Worm (Caenorhabditis elegans) whole organism, late embryonic: ENCODE results near the gene ehbp-1.

Source experiments
- F13H6.1 ChIP-seq: sonication (generic microtip); optimal IDR thresholded peaks from 2 replicates; lab custom pipeline; 2016; ENCODE audit warnings: missing genetic modification characterization, missing compliant biosample characterization
- K02D7.2 ChIP-seq: sonication (generic microtip); optimal IDR thresholded peaks from 2 replicates; lab custom pipeline; 2017; ENCODE audit warnings: mild to moderate bottlenecking, missing genetic modification characterization, missing compliant biosample characterization
- K09A11.1 ChIP-seq: sonication (generic microtip); optimal IDR thresholded peaks from 2 replicates; lab custom pipeline; 2017; ENCODE audit warnings: antibody characterized with exemption, mild to moderate bottlenecking, missing genetic modification characterization, missing compliant biosample characterization; ENCODE audit not compliant: insufficient read depth
- Y22D7AL.16 ChIP-seq: sonication (generic microtip); optimal IDR thresholded peaks from 2 replicates; lab custom pipeline; 2016; ENCODE audit warnings: missing genetic modification characterization, missing compliant biosample characterization
- ahr-1 ChIP-seq: sonication (generic microtip); optimal IDR thresholded peaks from 2 replicates; lab custom pipeline; 2016; ENCODE audit warnings: missing genetic modification characterization, missing compliant biosample characterization
- ceh-14 ChIP-seq: sonication (generic microtip); optimal IDR thresholded peaks from 2 replicates; lab custom pipeline; 2016; ENCODE audit warnings: missing genotype, missing genetic modification characterization, missing compliant biosample characterization
- ceh-18 ChIP-seq: sonication (generic microtip); optimal IDR thresholded peaks from 2 replicates; lab custom pipeline; 2016; ENCODE audit warnings: missing genetic modification characterization, missing compliant biosample characterization
- ceh-19 ChIP-seq: fragments of 200-800 bp; sonication (Bioruptor generic); optimal IDR thresholded peaks from 2 replicates; lab custom pipeline; 2018; ENCODE audit warnings: mild to moderate bottlenecking, missing genetic modification characterization, missing compliant biosample characterization
- ceh-2 ChIP-seq: sonication (generic microtip); optimal IDR thresholded peaks from 2 replicates; lab custom pipeline; 2016; ENCODE audit warnings: missing genotype, missing genetic modification characterization, missing compliant biosample characterization
- ceh-30 ChIP-seq: fragments of 150-350 bp; optimal IDR thresholded peaks from 2 replicates; lab custom pipeline; 2014; ENCODE audit warnings: missing biosample characterization, missing genetic modification characterization
- ceh-31 ChIP-seq: sonication (generic microtip); optimal IDR thresholded peaks from 2 replicates; lab custom pipeline; 2016; ENCODE audit warnings: missing genetic modification characterization, missing compliant biosample characterization
- ceh-34 ChIP-seq: sonication (generic microtip); optimal IDR thresholded peaks from 2 replicates; lab custom pipeline; 2016; ENCODE audit warnings: mild to moderate bottlenecking, missing genetic modification characterization, missing compliant biosample characterization
- ceh-45 ChIP-seq: fragments of 200-800 bp; sonication (Bioruptor generic); IDR thresholded peaks from 2 replicates; pipeline ENCODE4 v1.3.6; 2022; ENCODE audit warnings: missing genetic modification reagents, missing genetic modification characterization, missing compliant biosample characterization
- ceh-48 ChIP-seq: sonication (generic microtip); optimal IDR thresholded peaks from 2 replicates; lab custom pipeline; 2016; ENCODE audit warnings: missing genetic modification characterization, inconsistent platforms, missing compliant biosample characterization
- che-1 ChIP-seq: sonication (generic microtip); optimal IDR thresholded peaks from 2 replicates; lab custom pipeline; 2016; ENCODE audit warnings: mild to moderate bottlenecking, missing genetic modification characterization, missing compliant biosample characterization
- dmd-4 ChIP-seq: sonication (generic microtip); optimal IDR thresholded peaks from 2 replicates; lab custom pipeline; 2016; ENCODE audit warnings: borderline replicate concordance, missing genetic modification characterization, missing compliant biosample characterization
- dve-1 ChIP-seq: sonication (generic microtip); optimal IDR thresholded peaks from 2 replicates; lab custom pipeline; 2017; ENCODE audit warnings: antibody characterized with exemption, mild to moderate bottlenecking, missing genetic modification characterization, missing compliant biosample characterization
- elt-2 ChIP-seq: sonication (generic microtip); optimal IDR thresholded peaks from 2 replicates; lab custom pipeline; 2016; ENCODE audit warnings: missing genetic modification reagents, missing genetic modification characterization, missing compliant biosample characterization
- fkh-10 ChIP-seq: fragments of 150-350 bp; optimal IDR thresholded peaks from 2 replicates; lab custom pipeline; 2014; ENCODE audit warnings: missing biosample characterization, missing genetic modification reagents, missing genetic modification characterization
- gmeb-2 ChIP-seq: sonication (generic microtip); optimal IDR thresholded peaks from 2 replicates; lab custom pipeline; 2016; ENCODE audit warnings: missing genetic modification characterization, inconsistent platforms, missing compliant biosample characterization
- hlh-15 ChIP-seq: sonication (generic microtip); optimal IDR thresholded peaks from 2 replicates; lab custom pipeline; 2016; ENCODE audit warnings: missing genetic modification characterization, missing compliant biosample characterization
- hlh-30 ChIP-seq: sonication (generic microtip); optimal IDR thresholded peaks from 2 replicates; lab custom pipeline; 2017; ENCODE audit warnings: antibody characterized with exemption, missing genetic modification characterization, missing compliant biosample characterization; ENCODE audit not compliant: insufficient read depth
- hlh-6 ChIP-seq: sonication (generic microtip); optimal IDR thresholded peaks from 2 replicates; lab custom pipeline; 2016; ENCODE audit warnings: missing genotype, missing genetic modification characterization, missing compliant biosample characterization
- hlh-8 ChIP-seq: sonication (generic microtip); optimal IDR thresholded peaks from 2 replicates; lab custom pipeline; 2016; ENCODE audit warnings: missing genotype, missing genetic modification characterization, missing compliant biosample characterization
- nfya-1 ChIP-seq: sonication (generic microtip); optimal IDR thresholded peaks from 2 replicates; lab custom pipeline; 2017; ENCODE audit warnings: missing genetic modification characterization, mild to moderate bottlenecking, missing compliant biosample characterization, antibody characterized with exemption, moderate library complexity
- pat-9 ChIP-seq: fragments of 200-800 bp; sonication (Bioruptor generic); optimal IDR thresholded peaks from 2 replicates; lab custom pipeline; 2018; ENCODE audit warnings: mild to moderate bottlenecking, missing genetic modification characterization, moderate library complexity, missing compliant biosample characterization
- pax-1 ChIP-seq: fragments of 150-350 bp; optimal IDR thresholded peaks from 2 replicates; lab custom pipeline; 2014; ENCODE audit warnings: missing biosample characterization, missing genetic modification characterization
- pha-2 ChIP-seq: sonication (generic microtip); optimal IDR thresholded peaks from 2 replicates; lab custom pipeline; 2017; ENCODE audit warnings: mild to moderate bottlenecking, missing genetic modification characterization, missing compliant biosample characterization
- pha-4 ChIP-seq: fragments of 150-350 bp; optimal IDR thresholded peaks from 2 replicates; lab custom pipeline; 2018; ENCODE audit warnings: missing biosample characterization, missing genetic modification reagents, missing genetic modification characterization
- pqm-1 ChIP-seq: sonication (generic microtip); optimal IDR thresholded peaks from 2 replicates; lab custom pipeline; 2016; ENCODE audit warnings: missing genetic modification characterization, missing compliant biosample characterization
- pros-1 ChIP-seq: fragments of 150-350 bp; optimal IDR thresholded peaks from 2 replicates; lab custom pipeline; 2014; ENCODE audit warnings: missing biosample characterization, missing genetic modification reagents, missing genetic modification characterization
- ref-2 ChIP-seq: sonication (generic microtip); optimal IDR thresholded peaks from 2 replicates; lab custom pipeline; 2016; ENCODE audit warnings: missing genetic modification characterization, missing compliant biosample characterization
- sox-4 ChIP-seq: sonication (generic microtip); optimal IDR thresholded peaks from 2 replicates; lab custom pipeline; 2017; ENCODE audit warnings: mild to moderate bottlenecking, missing genetic modification characterization, inconsistent platforms, missing compliant biosample characterization
- syd-9 ChIP-seq: sonication (generic microtip); optimal IDR thresholded peaks from 2 replicates; lab custom pipeline; 2016; ENCODE audit warnings: mild to moderate bottlenecking, missing genetic modification characterization, moderate library complexity, missing compliant biosample characterization
- tbx-2 ChIP-seq: sonication (generic microtip); optimal IDR thresholded peaks from 2 replicates; lab custom pipeline; 2016; ENCODE audit warnings: missing genetic modification characterization, missing compliant biosample characterization
- unc-3 ChIP-seq, 2 experiments: fragments of 200-800 bp in 1 of 2; sonication (Bioruptor generic) in 1 of 2; sonication (generic microtip) in 1 of 2; conservative IDR thresholded peaks in 1 of 2; optimal IDR thresholded peaks in 1 of 2; 2 replicates each; pipeline versions ENCODE4 v1.3.6 to Lab custom; 2016 to 2022; ENCODE audit warnings: missing compliant biosample characterization in 2 of 2, missing genetic modification characterization in 2 of 2, missing genetic modification reagents in 1 of 2
- unc-42 ChIP-seq: sonication (generic microtip); optimal IDR thresholded peaks from 2 replicates; lab custom pipeline; 2016; ENCODE audit warnings: missing genotype, missing genetic modification characterization, missing compliant biosample characterization
- unc-86 ChIP-seq: sonication (generic microtip); optimal IDR thresholded peaks from 2 replicates; lab custom pipeline; 2016; ENCODE audit warnings: missing genetic modification characterization, missing compliant biosample characterization

ehbp-1 gene

DNA sequence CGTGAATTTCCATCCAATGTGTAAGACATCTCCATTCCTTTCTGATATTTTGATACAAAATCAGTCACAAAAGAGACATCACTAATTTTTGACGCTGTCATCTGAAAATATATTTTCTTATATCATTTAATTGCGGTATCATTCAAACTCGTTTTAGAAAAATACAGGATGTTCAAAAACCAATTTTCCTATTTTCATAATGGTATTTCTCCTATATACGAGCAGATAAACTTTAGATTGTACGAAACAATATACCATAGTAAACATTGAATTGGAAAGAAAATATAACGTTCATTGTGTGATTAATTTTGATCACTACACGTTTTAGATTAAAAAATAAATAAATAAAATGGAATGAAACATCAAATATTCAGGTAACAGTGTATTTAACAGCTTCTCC, 8.9 kb upstream of the ehbp-1 start, which contains the start of gene C50F4.16:
C50F4.16 (minus strand) TSS at position 101 of the 400 bp plus-strand sequence.
- no peak for TF ChIP-seq dmd-4 (tag; lab: Kevin White, UChicago)
- TF ChIP-seq pqm-1 (tag; lab: Kevin White, UChicago), result no peak
- no peak for TF ChIP-seq pha-4 (tag; lab: Kevin White, UChicago)
- no peak for TF ChIP-seq syd-9
- TF ChIP-seq hlh-6 (tag; lab: Kevin White, UChicago), result no peak
- no peak for TF ChIP-seq sox-4
- no peak for TF ChIP-seq dve-1 (tag; lab: Kevin White, UChicago)
- TF ChIP-seq hlh-15 (tag; lab: Kevin White, UChicago), result no peak
- no peak for TF ChIP-seq K09A11.1 (tag; lab: Kevin White, UChicago)
- TF ChIP-seq hlh-30, result no peak
- TF ChIP-seq ceh-45 (GFP tag; lab: Robert Waterston, UW), result no peak
- TF ChIP-seq ahr-1, result no peak
- TF ChIP-seq elt-2 (tag; lab: Kevin White, UChicago), result no peak
- TF ChIP-seq hlh-8 (tag; lab: Kevin White, UChicago), result no peak
- no peak for TF ChIP-seq nfya-1 (tag; lab: Kevin White, UChicago)
- TF ChIP-seq F13H6.1 (tag; lab: Kevin White, UChicago), result no peak
- no peak for TF ChIP-seq gmeb-2
- no peak for TF ChIP-seq ceh-48 (tag; lab: Kevin White, UChicago)

DNA sequence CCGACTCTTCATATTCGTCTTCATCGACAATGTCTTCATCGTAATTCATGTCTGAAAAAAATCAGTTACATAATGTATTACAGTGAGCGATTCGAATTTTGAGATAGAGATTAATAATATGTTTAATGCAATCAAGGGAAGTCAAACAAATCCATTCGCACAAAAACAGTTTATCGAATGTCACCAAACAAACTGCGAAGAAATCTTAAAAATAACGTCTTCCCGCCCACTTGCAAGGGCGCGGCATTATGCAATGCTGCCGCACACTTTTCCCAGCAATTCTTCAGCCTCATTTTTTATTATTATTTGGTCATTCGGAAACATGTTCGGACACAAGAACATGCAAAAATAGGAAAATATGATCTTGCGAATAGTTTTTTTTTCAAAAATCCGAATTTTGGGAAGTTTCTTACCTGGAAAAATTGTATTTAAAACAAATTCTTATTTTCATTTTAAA, 6.2 kb upstream of the ehbp-1 start, which contains the start of gene mdf-1:
mdf-1 (minus strand) TSS at position 51 of the 457 bp plus-strand sequence.
- TF ChIP-seq ref-2, result peak; percentile 7
- no peak for TF ChIP-seq Y22D7AL.16 (tag; lab: Kevin White, UChicago)
- TF ChIP-seq hlh-8 (tag; lab: Kevin White, UChicago), result no peak
- peak; percentile 2 for TF ChIP-seq che-1
- TF ChIP-seq unc-3 (GFP tag; conservative IDR thresholded peaks at IDR 0.05; lab: Robert Waterston, UW), result 0 out of 2 replicates have a peak, but pooled peaks have one; percentile 6
- TF ChIP-seq unc-3 (tag; optimal IDR thresholded peaks at IDR 0.05; lab: Kevin White, UChicago), result no peak
- peak; percentile 22 for TF ChIP-seq sox-4
- no peak for TF ChIP-seq hlh-15 (tag; lab: Kevin White, UChicago)
- TF ChIP-seq unc-42 (tag; lab: Kevin White, UChicago), result peak; percentile 25
- TF ChIP-seq K02D7.2 (tag; lab: Kevin White, UChicago), result peak; percentile 16
- TF ChIP-seq ceh-2 (tag; lab: Kevin White, UChicago), result peak; percentile 6
- TF ChIP-seq pat-9 (tag; lab: Kevin White, UChicago), result peak; percentile 31
- peak; percentile 62 for TF ChIP-seq K09A11.1 (tag; lab: Kevin White, UChicago)
- TF ChIP-seq unc-86 (tag; lab: Kevin White, UChicago), result peak; percentile 25
- no peak for TF ChIP-seq hlh-6 (tag; lab: Kevin White, UChicago)
- TF ChIP-seq nfya-1 (tag; lab: Kevin White, UChicago), result peak; percentile 69
- TF ChIP-seq pax-1 (tag; lab: Kevin White, UChicago), result peak; percentile 21
- TF ChIP-seq pha-2 (tag; lab: Kevin White, UChicago), result no peak
- TF ChIP-seq fkh-10 (GFP tag; lab: Kevin White, UChicago), result no peak
- peak; percentile 31 for TF ChIP-seq ceh-18 (tag; lab: Kevin White, UChicago)
- no peak for TF ChIP-seq ceh-19 (GFP tag; lab: Kevin White, UChicago)
- peak; percentile 14 for TF ChIP-seq ceh-34 (tag; lab: Kevin White, UChicago)
- TF ChIP-seq elt-2 (tag; lab: Kevin White, UChicago), result peak; percentile 50
- TF ChIP-seq ceh-14 (tag; lab: Kevin White, UChicago), result peak; percentile 50
- TF ChIP-seq tbx-2 (tag; lab: Kevin White, UChicago), result peak; percentile 73
- TF ChIP-seq gmeb-2, result no peak
- TF ChIP-seq pros-1 (tag; lab: Kevin White, UChicago), result no peak
- TF ChIP-seq ceh-31 (tag; lab: Kevin White, UChicago), result peak; percentile 42
- no peak for TF ChIP-seq ceh-30
- TF ChIP-seq, all 69 proteins: peak for 18
